Worm (Caenorhabditis elegans): ENCODE results near the gene F07F6.2.

ce11 chrII:5436833-5437232, 6.8 kb downstream of the F07F6.2 start, which contains the start of gene dct-5:
- no peak for TF ChIP-seq lin-13 (GFP tag; optimal IDR thresholded peaks at IDR 0.05)
- no peak for TF ChIP-seq nhr-77 (tag; optimal IDR thresholded peaks at IDR 0.05)
- no peak for TF ChIP-seq aly-2 (tag; optimal IDR thresholded peaks at IDR 0.05)
- TF ChIP-seq egl-27 (tag; optimal IDR thresholded peaks at IDR 0.05) = no peak
- TF ChIP-seq elt-1 (tag; optimal IDR thresholded peaks at IDR 0.05) = no peak
- TF ChIP-seq ceh-82 (tag; optimal IDR thresholded peaks at IDR 0.05) = no peak
- TF ChIP-seq dmd-4 (tag; optimal IDR thresholded peaks at IDR 0.05) = no peak
- TF ChIP-seq ztf-11 (tag; optimal IDR thresholded peaks at IDR 0.05) = no peak
- TF ChIP-seq nhr-12 (tag; optimal IDR thresholded peaks at IDR 0.05) = no peak
- TF ChIP-seq elt-3 (tag; optimal IDR thresholded peaks at IDR 0.05) = no peak
- TF ChIP-seq unc-39 (tag; optimal IDR thresholded peaks at IDR 0.05) = no peak
- TF ChIP-seq lsy-2 (tag; optimal IDR thresholded peaks at IDR 0.05) = no peak

Measured in whole organism, L2 larva.